Fruit fly (Drosophila melanogaster) whole organism, larva: ENCODE measurements around the gene Scm.

Experiments
- noc ChIP-seq: fragments of 200-800 bp; sonication (Bioruptor generic); optimal IDR thresholded peaks from 3 replicates; lab custom pipeline; 2019; ENCODE audit warnings: missing biosample characterization, mild to moderate bottlenecking, missing genetic modification characterization, moderate library complexity

Scm gene

DNA sequence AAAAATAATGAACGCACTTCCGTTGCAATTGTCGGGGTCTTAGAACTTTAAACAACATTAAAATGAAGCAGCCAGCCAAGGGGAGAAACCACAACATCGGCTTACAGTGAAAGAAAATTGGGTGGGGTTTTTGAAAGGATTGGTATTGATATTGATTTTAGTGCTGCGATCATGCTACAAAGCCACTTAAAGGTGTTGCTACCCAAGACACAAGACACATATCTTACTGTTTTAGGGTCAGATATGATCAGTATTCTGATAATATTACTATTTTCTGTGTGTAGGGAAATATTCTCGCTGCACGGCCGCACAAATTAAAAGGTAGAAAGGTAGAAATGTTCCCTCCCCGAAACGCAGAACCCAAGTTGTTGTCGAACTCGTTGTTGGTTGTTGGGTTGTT is 32.3 kb downstream of the Scm start:
- no peak for TF ChIP-seq noc (tag; lab: Kevin White, UChicago)

- no peak for TF ChIP-seq noc (tag; lab: Kevin White, UChicago)
Observed at dm6 chr3R:9604445-9605020, 32.9 kb downstream of the Scm start.

- TF ChIP-seq noc (tag; lab: Kevin White, UChicago), result no peak
Observed at dm6 chr3R:9603022-9603942, 34.1 kb downstream of the Scm start.

- TF ChIP-seq noc (tag; lab: Kevin White, UChicago), result no peak
Observed at dm6 chr3R:9601949-9602348, 35.5 kb downstream of the Scm start.

DNA sequence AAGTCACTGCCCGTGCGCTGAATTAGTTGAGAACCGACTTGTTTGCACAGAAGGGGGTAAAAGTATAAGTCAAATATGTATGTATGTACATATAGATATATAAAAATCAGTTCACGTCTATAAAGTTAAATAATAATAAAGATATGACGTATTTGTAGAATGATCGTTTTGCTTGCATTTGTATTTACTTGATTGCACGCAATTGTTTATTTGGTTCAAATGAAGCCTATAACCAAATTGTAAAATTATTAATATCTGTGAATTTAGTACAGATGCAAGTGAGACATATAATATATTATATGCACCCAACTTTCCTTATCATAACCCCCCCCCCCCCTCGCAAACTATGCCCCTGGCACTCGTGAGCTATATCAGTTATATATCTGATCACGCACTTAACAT is 36.9 kb downstream of the Scm start:
- TF ChIP-seq noc (tag; lab: Kevin White, UChicago), result peak; percentile 95

DNA sequence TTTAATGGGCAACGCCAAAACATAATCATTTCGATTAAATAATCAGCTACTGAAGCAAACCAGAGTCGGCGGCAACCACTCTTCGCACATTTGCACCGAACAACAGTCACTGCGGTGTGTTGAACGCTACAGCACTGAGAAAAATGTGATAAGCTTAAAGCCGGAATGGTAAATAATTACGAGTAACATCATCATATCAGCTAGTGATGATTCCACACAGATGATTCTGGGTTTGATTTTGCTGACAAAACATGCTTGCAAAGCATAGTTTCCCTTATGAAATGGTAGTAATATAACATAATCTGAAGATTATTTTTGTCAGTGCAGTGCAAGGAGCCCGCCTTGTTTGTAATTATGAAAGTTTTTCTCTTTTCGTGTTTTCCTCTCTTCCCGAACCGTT is 39.3 kb downstream of the Scm start:
- TF ChIP-seq noc (tag; lab: Kevin White, UChicago), result no peak

dm6 chr3R:9596615-9597014 is 40.8 kb downstream of the Scm start:
- no peak for TF ChIP-seq noc (tag; lab: Kevin White, UChicago)

dm6 chr3R:9595681-9596357 is 41.6 kb downstream of the Scm start:
- TF ChIP-seq noc (tag; lab: Kevin White, UChicago), result no peak

- TF ChIP-seq noc (tag; lab: Kevin White, UChicago), result no peak
Observed at dm6 chr3R:9594839-9595238, 42.6 kb downstream of the Scm start.

DNA sequence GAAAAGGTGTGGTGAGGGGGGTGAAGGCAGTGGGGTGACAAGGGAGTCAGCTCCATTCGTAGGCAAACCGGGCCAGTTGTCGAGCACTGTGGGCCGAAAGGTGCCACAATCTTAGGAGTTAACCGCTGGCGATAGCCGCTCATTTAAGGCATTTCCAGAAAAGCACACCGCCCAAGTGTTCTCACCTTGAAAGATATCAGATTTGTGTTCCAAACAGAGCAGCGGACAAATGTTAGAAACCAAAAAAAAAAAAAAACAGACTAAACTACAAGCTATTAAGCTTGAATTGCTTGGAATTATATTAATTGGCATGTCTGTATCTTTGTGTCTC is 43.2 kb downstream of the Scm start:
- TF ChIP-seq noc (tag; lab: Kevin White, UChicago), result no peak

DNA sequence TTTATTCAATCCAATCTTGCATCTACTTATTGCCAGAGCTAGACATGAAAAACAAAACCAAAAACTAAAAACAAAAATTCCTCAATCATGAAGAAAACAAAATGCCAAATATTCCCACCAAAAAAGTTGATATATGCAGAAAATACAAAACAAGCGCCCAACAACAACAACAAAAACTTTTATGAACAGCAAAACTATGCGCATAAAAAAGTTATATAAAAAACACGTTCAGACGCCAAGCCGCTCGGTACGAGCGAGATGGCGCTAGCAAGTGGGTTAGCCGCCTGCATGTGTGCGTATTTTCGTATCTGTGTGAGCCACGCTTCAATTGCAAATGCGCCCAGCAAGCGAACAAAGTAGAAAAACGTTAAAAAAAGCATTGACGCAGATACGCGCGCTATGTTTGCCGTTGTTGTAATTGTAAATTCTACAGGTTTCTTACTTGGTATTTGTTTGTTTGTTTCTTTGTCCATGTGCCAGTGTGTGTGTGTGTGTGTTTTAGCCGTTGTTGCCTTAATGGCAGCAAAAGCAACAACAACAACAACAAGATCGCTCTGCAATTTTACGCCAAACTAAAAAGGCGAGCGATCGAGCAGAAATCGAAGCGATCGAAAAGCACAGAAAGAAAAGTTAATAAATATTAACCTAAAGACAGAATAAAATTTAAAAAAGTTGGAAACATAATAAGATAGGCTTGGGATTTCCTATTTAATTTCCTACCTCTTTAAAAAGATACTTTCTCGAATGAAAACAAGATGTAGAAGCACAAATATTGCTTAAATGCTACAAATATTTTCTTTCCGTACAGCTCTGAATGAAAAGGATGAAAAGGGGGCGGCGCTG is 43.8 kb downstream of the Scm start:
- no peak for TF ChIP-seq noc (tag; lab: Kevin White, UChicago)

dm6 chr3R:9591769-9592388 is 45.5 kb downstream of the Scm start:
- no peak for TF ChIP-seq noc (tag; lab: Kevin White, UChicago)

dm6 chr3R:9590952-9591532 is 46.4 kb downstream of the Scm start, which contains the start of the genes bocks and CG8312:
Gene bocks, minus strand, starts transcription at chr3R:9591002.
Gene CG8312, plus strand, starts transcription at chr3R:9591309.
- peak; percentile 67 for TF ChIP-seq noc (tag; lab: Kevin White, UChicago)

- TF ChIP-seq noc (tag; lab: Kevin White, UChicago), result peak; percentile 3
Observed at dm6 chr3R:9586663-9587248, 50.7 kb downstream of the Scm start, which contains the start of gene P58IPK. Gene P58IPK, plus strand, starts transcription at chr3R:9586942.
